Comparison of ENCODE assay signal across 1 fruit fly cellular context in the genomic region with DNA sequence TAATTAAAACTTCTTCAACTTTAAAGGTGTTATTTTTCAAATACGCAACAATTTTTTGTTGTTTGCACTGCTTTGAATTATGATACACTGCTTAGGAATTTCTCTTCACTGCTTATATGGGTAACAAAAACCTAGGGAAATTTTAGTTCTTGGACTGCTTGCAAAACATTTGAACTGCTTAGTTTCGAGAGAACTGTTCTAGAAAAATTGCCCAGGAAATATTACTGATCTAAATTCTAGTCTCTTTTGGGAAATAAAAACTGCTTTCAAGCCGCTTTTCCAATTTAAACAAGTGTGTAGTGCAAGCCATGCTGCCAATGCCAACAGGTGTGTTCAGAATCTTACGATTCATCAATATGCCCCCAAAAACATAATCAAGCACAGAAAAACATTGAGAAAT.
A peak's percentile ranks its signal among the peaks of the same experiment; 100 is the strongest.
TF ChIP-seq lines count a peak whose summit lies in the region.

No protein-coding gene starts in this region.

TF ChIP-seq in whole organism, embryonic, 481 proteins besides CTCF, POLR2A, EP300 and RAD21 (continued from another document and continues in another):
- TF ChIP-seq CG8944 (GFP tag; optimal IDR thresholded peaks at IDR 0.05; lab: Kevin White, UChicago) (no peak), CG34376 (GFP tag; optimal IDR thresholded peaks at IDR 0.05; lab: Kevin White, UChicago) (no peak), Ada2b (GFP tag; IDR thresholded peaks at IDR 0.05; lab: Robert Waterston, UW) (no peak), CG13296 (GFP tag; optimal IDR thresholded peaks at IDR 0.05; lab: Kevin White, UChicago) (no peak), CG12299 (tag; optimal IDR thresholded peaks at IDR 0.05; lab: Kevin White, UChicago) (no peak), CG1024 (GFP tag; IDR thresholded peaks at IDR 0.05; lab: Robert Waterston, UW) (no peak), chm (GFP tag; IDR thresholded peaks at IDR 0.05; lab: Robert Waterston, UW) (no peak), CG17568 (GFP tag; optimal IDR thresholded peaks at IDR 0.05; lab: Kevin White, UChicago) (peak; percentile 3), pnt (GFP tag; optimal IDR thresholded peaks at IDR 0.05; lab: Kevin White, UChicago) (no peak), CG16863 (GFP tag; optimal IDR thresholded peaks at IDR 0.05; lab: Kevin White, UChicago) (no peak), sug (tag; optimal IDR thresholded peaks at IDR 0.05; lab: Kevin White, UChicago) (peak; percentile 9), slp2 (GFP tag; optimal IDR thresholded peaks at IDR 0.05; lab: Kevin White, UChicago) (no peak), Usf (GFP tag; optimal IDR thresholded peaks at IDR 0.05; lab: Kevin White, UChicago) (no peak), CG14965 (GFP tag; optimal IDR thresholded peaks at IDR 0.05; lab: Kevin White, UChicago; ENCODE audit: borderline replicate concordance) (no peak), CG9876 (GFP tag; optimal IDR thresholded peaks at IDR 0.05; lab: Kevin White, UChicago) (no peak), tup (GFP tag; optimal IDR thresholded peaks at IDR 0.05; lab: Kevin White, UChicago) (no peak), Side (GFP tag; optimal IDR thresholded peaks at IDR 0.05; lab: Kevin White, UChicago) (no peak), lab (GFP tag; optimal IDR thresholded peaks at IDR 0.05; lab: Kevin White, UChicago) (no peak), nom (GFP tag; optimal IDR thresholded peaks at IDR 0.05; lab: Kevin White, UChicago) (no peak), sima (GFP tag; optimal IDR thresholded peaks at IDR 0.05; lab: Kevin White, UChicago) (no peak), ap (GFP tag; IDR thresholded peaks at IDR 0.05; lab: Robert Waterston, UW) (no peak), lbe (GFP tag; optimal IDR thresholded peaks at IDR 0.05; lab: Kevin White, UChicago) (no peak), CG4360 (GFP tag; IDR thresholded peaks at IDR 0.05; lab: Robert Waterston, UW) (0 out of 2 replicates have a peak, but pooled peaks have one; percentile 22), pan (optimal IDR thresholded peaks at IDR 0.05; lab: Kevin White, UChicago) (no peak), pan (GFP tag; optimal IDR thresholded peaks at IDR 0.05 in 1 of 2, IDR thresholded peaks at IDR 0.05 in 1 of 2) (no peak), CG13775 (GFP tag; optimal IDR thresholded peaks at IDR 0.05; lab: Kevin White, UChicago) (no peak), Dll (GFP tag; IDR thresholded peaks at IDR 0.05; lab: Robert Waterston, UW; ENCODE audit: partially characterized antibody) (no peak), CG18262 (tag; optimal IDR thresholded peaks at IDR 0.05; lab: Kevin White, UChicago) (no peak), Ets97D (GFP tag; optimal IDR thresholded peaks at IDR 0.05; lab: Kevin White, UChicago) (peak; percentile 88), HmgD (GFP tag; optimal IDR thresholded peaks at IDR 0.05; lab: Kevin White, UChicago) (peak; percentile 52), CG1647 (GFP tag; optimal IDR thresholded peaks at IDR 0.05; lab: Kevin White, UChicago) (no peak), nerfin-1 (tag; optimal IDR thresholded peaks at IDR 0.05; lab: Kevin White, UChicago) (peak; percentile 32), CG13624 (GFP tag; optimal IDR thresholded peaks at IDR 0.05; lab: Kevin White, UChicago) (no peak), bigmax (GFP tag; optimal IDR thresholded peaks at IDR 0.05; lab: Kevin White, UChicago) (no peak), trem (tag; optimal IDR thresholded peaks at IDR 0.05; lab: Kevin White, UChicago) (peak; percentile 71), CG9932 (GFP tag; IDR thresholded peaks at IDR 0.05; lab: Robert Waterston, UW) (no peak; the same call in 1 of the 2 replicates), CG1792 (GFP tag; optimal IDR thresholded peaks at IDR 0.05; lab: Kevin White, UChicago) (no peak), MBD-R2 (GFP tag; IDR thresholded peaks at IDR 0.05; lab: Robert Waterston, UW) (peak; percentile 36; the same call in 1 of the 2 replicates), CG8359 (GFP tag; optimal IDR thresholded peaks at IDR 0.05; lab: Kevin White, UChicago; ENCODE audit: borderline replicate concordance) (no peak), psq (GFP tag; optimal IDR thresholded peaks at IDR 0.05; lab: Kevin White, UChicago) (no peak), Max (GFP tag; optimal IDR thresholded peaks at IDR 0.05; lab: Kevin White, UChicago) (no peak), CG7963 (GFP tag; IDR thresholded peaks at IDR 0.05; lab: Robert Waterston, UW; ENCODE audit: partially characterized antibody) (no peak), CG8765 (GFP tag; IDR thresholded peaks at IDR 0.05; lab: Robert Waterston, UW) (no peak), CG34422 (GFP tag; IDR thresholded peaks at IDR 0.05; lab: Robert Waterston, UW) (no peak), scrt (GFP tag; optimal IDR thresholded peaks at IDR 0.05; lab: Kevin White, UChicago) (peak; percentile 75), kay (GFP tag; optimal IDR thresholded peaks at IDR 0.05; lab: Kevin White, UChicago) (peak; percentile 31), CG14667 (GFP tag; IDR thresholded peaks at IDR 0.05; lab: Robert Waterston, UW) (no peak), abd-A (tag; optimal IDR thresholded peaks at IDR 0.05; lab: Kevin White, UChicago) (no peak), cad (GFP tag; optimal IDR thresholded peaks at IDR 0.05; lab: Kevin White, UChicago) (no peak), bbx (GFP tag; IDR thresholded peaks at IDR 0.05; lab: Robert Waterston, UW; ENCODE audit: partially characterized antibody) (0 out of 2 replicates have a peak, but pooled peaks have one; percentile 8), CG3838 (GFP tag; optimal IDR thresholded peaks at IDR 0.05; lab: Kevin White, UChicago) (no peak), CG1832 (GFP tag; optimal IDR thresholded peaks at IDR 0.05; lab: Kevin White, UChicago) (no peak), her (GFP tag; optimal IDR thresholded peaks at IDR 0.05; lab: Kevin White, UChicago) (no peak), E2f1 (GFP tag; IDR thresholded peaks at IDR 0.05; lab: Robert Waterston, UW) (no peak), gcm (GFP tag; optimal IDR thresholded peaks at IDR 0.05; lab: Kevin White, UChicago) (no peak), CG3163 (GFP tag; optimal IDR thresholded peaks at IDR 0.05; lab: Kevin White, UChicago) (no peak), gro (GFP tag; optimal IDR thresholded peaks at IDR 0.05; lab: Kevin White, UChicago) (no peak), CG9609 (GFP tag; optimal IDR thresholded peaks at IDR 0.05; lab: Kevin White, UChicago) (no peak), CG17361 (GFP tag; IDR thresholded peaks at IDR 0.05; lab: Robert Waterston, UW) (peak; percentile 44; the same call in 1 of the 3 replicates), CG12236 (GFP tag; optimal IDR thresholded peaks at IDR 0.05; lab: Kevin White, UChicago) (no peak), Asciz (GFP tag; optimal IDR thresholded peaks at IDR 0.05; lab: Kevin White, UChicago) (peak; percentile 27), bsh (GFP tag; optimal IDR thresholded peaks at IDR 0.05; lab: Kevin White, UChicago) (no peak), CG9817 (tag; optimal IDR thresholded peaks at IDR 0.05; lab: Kevin White, UChicago) (peak; percentile 42), Dip2 (GFP tag; IDR thresholded peaks at IDR 0.05; lab: Robert Waterston, UW) (no peak), CG13287 (GFP tag; IDR thresholded peaks at IDR 0.05; lab: Robert Waterston, UW; ENCODE audit: partially characterized antibody) (no peak), Rfx (GFP tag; IDR thresholded peaks at IDR 0.05; lab: Robert Waterston, UW) (no peak), Pdp1 (GFP tag; optimal IDR thresholded peaks at IDR 0.05; lab: Kevin White, UChicago) (no peak), YL-1 (GFP tag; optimal IDR thresholded peaks at IDR 0.05; lab: Kevin White, UChicago) (peak; percentile 83), D (optimal IDR thresholded peaks at IDR 0.05; lab: Kevin White, UChicago) (no peak), D (GFP tag; optimal IDR thresholded peaks at IDR 0.05; lab: Kevin White, UChicago) (no peak), Camta (GFP tag; optimal IDR thresholded peaks at IDR 0.05; lab: Kevin White, UChicago) (no peak), dmrt99B (tag; optimal IDR thresholded peaks at IDR 0.05; lab: Kevin White, UChicago) (no peak), lov (optimal IDR thresholded peaks at IDR 0.05; lab: Kevin White, UChicago) (no peak), lov (GFP tag; IDR thresholded peaks at IDR 0.05; lab: Robert Waterston, UW) (0 out of 3 replicates have a peak, but pooled peaks have one; percentile 49), CG7839 (tag; optimal IDR thresholded peaks at IDR 0.05; lab: Kevin White, UChicago) (peak; percentile 31), NfI (GFP tag; optimal IDR thresholded peaks at IDR 0.05; lab: Kevin White, UChicago) (peak; percentile 36), CG6175 (GFP tag; IDR thresholded peaks at IDR 0.05; lab: Robert Waterston, UW) (no peak), dm (GFP tag; optimal IDR thresholded peaks at IDR 0.05; lab: Kevin White, UChicago) (peak; percentile 4), CG10274 (GFP tag; optimal IDR thresholded peaks at IDR 0.05; lab: Kevin White, UChicago) (no peak), E2f2 (GFP tag; IDR thresholded peaks at IDR 0.05; lab: Robert Waterston, UW) (no peak; the same call in 1 of the 2 replicates), otp (GFP tag; IDR thresholded peaks at IDR 0.05; lab: Robert Waterston, UW) (no peak), CG14710 (tag; optimal IDR thresholded peaks at IDR 0.05; lab: Kevin White, UChicago) (peak; percentile 62), ro (GFP tag; IDR thresholded peaks at IDR 0.05; lab: Robert Waterston, UW) (no peak), jumu (GFP tag; optimal IDR thresholded peaks at IDR 0.05; lab: Kevin White, UChicago) (no peak), CG8281 (tag; optimal IDR thresholded peaks at IDR 0.05; lab: Kevin White, UChicago) (no peak), CG6813 (GFP tag; optimal IDR thresholded peaks at IDR 0.05; lab: Kevin White, UChicago) (no peak), Fer2 (tag; optimal IDR thresholded peaks at IDR 0.05; lab: Kevin White, UChicago) (no peak), pb (GFP tag; optimal IDR thresholded peaks at IDR 0.05; lab: Kevin White, UChicago) (no peak), CG12104 (GFP tag; optimal IDR thresholded peaks at IDR 0.05; lab: Kevin White, UChicago) (no peak), dati (GFP tag; IDR thresholded peaks at IDR 0.05; lab: Robert Waterston, UW) (no peak), yki (optimal IDR thresholded peaks at IDR 0.05; lab: Kevin White, UChicago) (no peak), CG17385 (GFP tag; optimal IDR thresholded peaks at IDR 0.05; lab: Kevin White, UChicago) (no peak), cas (GFP tag; IDR thresholded peaks at IDR 0.05; lab: Robert Waterston, UW) (no peak), schlank (tag; optimal IDR thresholded peaks at IDR 0.05; lab: Kevin White, UChicago) (no peak), prd (optimal IDR thresholded peaks at IDR 0.05; lab: Kevin White, UChicago) (no peak), prd (GFP tag; IDR thresholded peaks at IDR 0.05; lab: Robert Waterston, UW) (no peak), ac (GFP tag; optimal IDR thresholded peaks at IDR 0.05; lab: Kevin White, UChicago) (no peak), cato (GFP tag; optimal IDR thresholded peaks at IDR 0.05; lab: Kevin White, UChicago; ENCODE audit: borderline replicate concordance) (no peak), bowl (GFP tag; IDR thresholded peaks at IDR 0.05; lab: Robert Waterston, UW) (no peak), caup (GFP tag; optimal IDR thresholded peaks at IDR 0.05; lab: Kevin White, UChicago; ENCODE audit: severe bottlenecking) (peak; percentile 23), Optix (GFP tag; IDR thresholded peaks at IDR 0.05; lab: Robert Waterston, UW) (no peak), da (GFP tag; optimal IDR thresholded peaks at IDR 0.05; lab: Kevin White, UChicago) (no peak), PHDP (tag; optimal IDR thresholded peaks at IDR 0.05; lab: Kevin White, UChicago) (no peak), CG15696 (tag; optimal IDR thresholded peaks at IDR 0.05; lab: Kevin White, UChicago) (peak; percentile 14), CG2712 (tag; optimal IDR thresholded peaks at IDR 0.05; lab: Kevin White, UChicago) (peak; percentile 61), zen (tag; optimal IDR thresholded peaks at IDR 0.05; lab: Kevin White, UChicago) (peak; percentile 59), lilli (GFP tag; optimal IDR thresholded peaks at IDR 0.05; lab: Kevin White, UChicago) (no peak), hth (optimal IDR thresholded peaks at IDR 0.05; lab: Kevin White, UChicago) (no peak), CG32767 (GFP tag; IDR thresholded peaks at IDR 0.05; lab: Robert Waterston, UW) (no peak), Poxn (GFP tag; IDR thresholded peaks at IDR 0.05; lab: Robert Waterston, UW) (no peak), CG11398 (GFP tag; optimal IDR thresholded peaks at IDR 0.05; lab: Kevin White, UChicago) (no peak), luna (GFP tag; optimal IDR thresholded peaks at IDR 0.05; lab: Kevin White, UChicago) (no peak), wek (GFP tag; optimal IDR thresholded peaks at IDR 0.05; lab: Kevin White, UChicago) (no peak), CkIIα-i1 (GFP tag; IDR thresholded peaks at IDR 0.05; lab: Robert Waterston, UW) (no peak), tx (GFP tag; optimal IDR thresholded peaks at IDR 0.05; lab: Kevin White, UChicago) (no peak), CG3065 (GFP tag; optimal IDR thresholded peaks at IDR 0.05; lab: Kevin White, UChicago) (no peak), B-H2 (GFP tag; optimal IDR thresholded peaks at IDR 0.05; lab: Kevin White, UChicago) (no peak), CG7372 (GFP tag; IDR thresholded peaks at IDR 0.05; lab: Robert Waterston, UW) (no peak), ase (GFP tag; IDR thresholded peaks at IDR 0.05; lab: Robert Waterston, UW) (0 out of 3 replicates have a peak, but pooled peaks have one; percentile 21), CG8089 (GFP tag; optimal IDR thresholded peaks at IDR 0.05; lab: Kevin White, UChicago) (no peak), Dbx (GFP tag; IDR thresholded peaks at IDR 0.05; lab: Robert Waterston, UW) (no peak), Eip74EF (GFP tag; optimal IDR thresholded peaks at IDR 0.05; lab: Kevin White, UChicago) (peak in 1 of 2 experiments; percentile 92), ci (GFP tag; IDR thresholded peaks at IDR 0.05; lab: Robert Waterston, UW) (peak; percentile 42; the same call in 1 of the 3 replicates), HmgZ (tag; optimal IDR thresholded peaks at IDR 0.05; lab: Kevin White, UChicago) (no peak), Opbp (GFP tag; IDR thresholded peaks at IDR 0.05; lab: Robert Waterston, UW; ENCODE audit: partially characterized antibody) (0 out of 3 replicates have a peak, but pooled peaks have one; percentile 38), exex (tag; optimal IDR thresholded peaks at IDR 0.05; lab: Kevin White, UChicago) (no peak), CG18619 (GFP tag; optimal IDR thresholded peaks at IDR 0.05; lab: Kevin White, UChicago) (no peak), nerfin-2 (GFP tag; IDR thresholded peaks at IDR 0.05; lab: Robert Waterston, UW; ENCODE audit: partially characterized antibody) (no peak), nau (GFP tag; optimal IDR thresholded peaks at IDR 0.05; lab: Kevin White, UChicago) (no peak), repo (GFP tag; optimal IDR thresholded peaks at IDR 0.05; lab: Kevin White, UChicago) (no peak), fd102C (GFP tag; optimal IDR thresholded peaks at IDR 0.05; lab: Kevin White, UChicago) (no peak)
